Fruit fly (Drosophila melanogaster) whole organism, embryonic: ENCODE measurements around the gene Twdlalpha.

Source experiments
- CG10267 ChIP-seq: fragments of 200-800 bp; sonication (Bioruptor generic); optimal IDR thresholded peaks from 2 replicates; lab custom pipeline; 2018; ENCODE audit warnings: missing biosample characterization, mild to moderate bottlenecking, missing genetic modification characterization, moderate library complexity
- CG11093 ChIP-seq: fragments of 200-800 bp; sonication (Bioruptor generic); IDR thresholded peaks from 3 replicates; pipeline ENCODE4 v1.3.6; 2022; ENCODE audit warnings: missing biosample characterization, missing genetic modification characterization
- CG11398 ChIP-seq: fragments of 200-800 bp; sonication (Bioruptor generic); optimal IDR thresholded peaks from 2 replicates; lab custom pipeline; 2016; ENCODE audit warnings: missing biosample characterization, missing genetic modification characterization
- CG11723 ChIP-seq: fragments of 200-800 bp; sonication (Bioruptor generic); optimal IDR thresholded peaks from 2 replicates; lab custom pipeline; 2017; ENCODE audit warnings: missing biosample characterization, mild to moderate bottlenecking, missing genetic modification characterization
- CG12942 ChIP-seq: fragments of 200-800 bp; sonication (Bioruptor generic); optimal IDR thresholded peaks from 3 replicates; lab custom pipeline; 2016; ENCODE audit warnings: missing biosample characterization, missing genetic modification characterization
- CG15514 ChIP-seq: fragments of 200-800 bp; sonication (Bioruptor generic); optimal IDR thresholded peaks from 3 replicates; lab custom pipeline; 2017; ENCODE audit warnings: missing biosample characterization, missing genetic modification characterization, mild to moderate bottlenecking, moderate library complexity, missing genetic modification reagents
- CG1647 ChIP-seq: fragments of 200-800 bp; sonication (Bioruptor generic); optimal IDR thresholded peaks from 3 replicates; lab custom pipeline; 2016; ENCODE audit warnings: missing biosample characterization, missing genetic modification characterization
- CG17829 ChIP-seq: fragments of 200-800 bp; optimal IDR thresholded peaks from 2 replicates; lab custom pipeline; 2019; ENCODE audit warnings: missing biosample characterization, mild to moderate bottlenecking, missing genetic modification characterization, moderate library complexity
- CG1792 ChIP-seq: fragments of 200-800 bp; sonication (Bioruptor generic); optimal IDR thresholded peaks from 2 replicates; lab custom pipeline; 2016; ENCODE audit warnings: missing biosample characterization, missing genetic modification characterization
- CG18599 ChIP-seq: fragments of 200-800 bp; sonication (Bioruptor generic); optimal IDR thresholded peaks from 3 replicates; lab custom pipeline; 2017; ENCODE audit warnings: missing biosample characterization, missing genetic modification characterization, mild to moderate bottlenecking, moderate library complexity, missing genetic modification reagents
- CG2120 ChIP-seq: fragments of 200-800 bp; sonication (Bioruptor generic); optimal IDR thresholded peaks from 3 replicates; lab custom pipeline; 2016; ENCODE audit warnings: missing biosample characterization, missing genetic modification characterization
- CG30020 ChIP-seq: fragments of 200-800 bp; optimal IDR thresholded peaks from 2 replicates; lab custom pipeline; 2019; ENCODE audit warnings: missing biosample characterization, mild to moderate bottlenecking, missing genetic modification characterization, moderate library complexity
- CG34422 ChIP-seq: fragments of 200-800 bp; sonication (Bioruptor generic); IDR thresholded peaks from 3 replicates; pipeline ENCODE4 v1.3.6; 2022; ENCODE audit warnings: missing biosample characterization, missing genetic modification characterization
- CG3995 ChIP-seq: fragments of 200-800 bp; sonication (Bioruptor generic); optimal IDR thresholded peaks from 3 replicates; lab custom pipeline; 2016; ENCODE audit warnings: missing biosample characterization, missing genetic modification characterization
- CG42726 ChIP-seq: fragments of 200-800 bp; sonication (Bioruptor generic); IDR thresholded peaks from 2 replicates; pipeline ENCODE4 v1.3.6; 2022; ENCODE audit warnings: missing biosample characterization, missing genetic modification characterization; ENCODE audit not compliant: partially characterized antibody
- CG5953 ChIP-seq: fragments of 200-800 bp; sonication (Bioruptor generic); IDR thresholded peaks from 2 replicates; pipeline ENCODE4 v1.3.6; 2022; ENCODE audit warnings: missing biosample characterization, missing genetic modification characterization
- CG6765 ChIP-seq: fragments of 200-800 bp; sonication (Bioruptor generic); optimal IDR thresholded peaks from 3 replicates; lab custom pipeline; 2017; ENCODE audit warnings: missing biosample characterization, mild to moderate bottlenecking, missing genetic modification characterization
- CG6791 ChIP-seq: fragments of 200-800 bp; sonication (Bioruptor generic); IDR thresholded peaks from 3 replicates; pipeline ENCODE4 v1.3.6; 2022; ENCODE audit warnings: missing biosample characterization, missing genetic modification characterization; ENCODE audit not compliant: partially characterized antibody
- CG9876 ChIP-seq: fragments of 200-800 bp; sonication (Bioruptor generic); optimal IDR thresholded peaks from 2 replicates; lab custom pipeline; 2016; ENCODE audit warnings: missing biosample characterization, missing genetic modification characterization
- Deaf1 ChIP-seq: fragments of 200-800 bp; optimal IDR thresholded peaks from 3 replicates; lab custom pipeline; 2019; ENCODE audit warnings: missing biosample characterization, mild to moderate bottlenecking, missing genetic modification characterization, moderate library complexity
- Drgx ChIP-seq: fragments of 200-800 bp; sonication (Bioruptor generic); IDR thresholded peaks from 2 replicates; pipeline ENCODE4 v1.3.6; 2022; ENCODE audit warnings: missing biosample characterization, missing genetic modification characterization
- E2f2 ChIP-seq: fragments of 200-800 bp; sonication (Bioruptor generic); IDR thresholded peaks from 2 replicates; pipeline ENCODE4 v1.3.6; 2022; ENCODE audit warnings: missing biosample characterization, missing genetic modification characterization
- Fer2 ChIP-seq: fragments of 200-800 bp; sonication (Bioruptor generic); optimal IDR thresholded peaks from 2 replicates; lab custom pipeline; 2018; ENCODE audit warnings: missing biosample characterization, mild to moderate bottlenecking, missing genetic modification characterization, moderate library complexity
- H15 ChIP-seq: fragments of 200-800 bp; sonication (Bioruptor generic); IDR thresholded peaks from 3 replicates; pipeline ENCODE4 v1.3.6; 2022; ENCODE audit warnings: missing biosample characterization, missing genetic modification characterization
- Hand ChIP-seq: fragments of 200-800 bp; sonication (Bioruptor generic); optimal IDR thresholded peaks from 2 replicates; lab custom pipeline; 2017; ENCODE audit warnings: mild to moderate bottlenecking, missing biosample characterization, missing genetic modification reagents, missing genetic modification characterization
- Hmx ChIP-seq: fragments of 200-800 bp; sonication (Bioruptor generic); optimal IDR thresholded peaks from 2 replicates; lab custom pipeline; 2016; ENCODE audit warnings: missing biosample characterization, missing genetic modification characterization
- MESR4 ChIP-seq: fragments of 200-800 bp; sonication (Bioruptor generic); optimal IDR thresholded peaks from 2 replicates; lab custom pipeline; 2018; ENCODE audit warnings: missing biosample characterization, mild to moderate bottlenecking, missing genetic modification characterization, moderate library complexity
- Mrtf ChIP-seq: fragments of 200-800 bp; sonication (Bioruptor generic); IDR thresholded peaks from 3 replicates; pipeline ENCODE4 v1.3.6; 2022; ENCODE audit warnings: missing biosample characterization, missing genetic modification characterization
- Myb ChIP-seq: fragments of 200-800 bp; sonication (Bioruptor generic); optimal IDR thresholded peaks from 2 replicates; lab custom pipeline; 2016; ENCODE audit warnings: missing biosample characterization, missing genetic modification characterization
- NfI ChIP-seq: fragments of 200-800 bp; sonication (Bioruptor generic); optimal IDR thresholded peaks from 3 replicates; lab custom pipeline; 2018; ENCODE audit warnings: missing biosample characterization, mild to moderate bottlenecking, missing genetic modification characterization, moderate library complexity
- Scr ChIP-seq: fragments of 200-800 bp; sonication (Bioruptor generic); IDR thresholded peaks from 2 replicates; pipeline ENCODE4 v1.3.6; 2022; ENCODE audit warnings: missing biosample characterization, missing genetic modification characterization; ENCODE audit not compliant: partially characterized antibody
- ara ChIP-seq: fragments of 200-800 bp; sonication (Bioruptor generic); IDR thresholded peaks from 2 replicates; pipeline ENCODE4 v1.3.6; 2022; ENCODE audit warnings: missing biosample characterization, missing genetic modification characterization
- ash1 ChIP-seq: fragments of 200-800 bp; sonication (Bioruptor generic); optimal IDR thresholded peaks from 2 replicates; lab custom pipeline; 2018; ENCODE audit warnings: missing biosample characterization, mild to moderate bottlenecking, missing genetic modification characterization
- bbx ChIP-seq: fragments of 200-800 bp; sonication (Bioruptor generic); IDR thresholded peaks from 2 replicates; pipeline ENCODE4 v1.3.6; 2022; ENCODE audit warnings: missing biosample characterization, missing genetic modification characterization; ENCODE audit not compliant: partially characterized antibody
- chm ChIP-seq: fragments of 200-800 bp; sonication (Bioruptor generic); IDR thresholded peaks from 2 replicates; pipeline ENCODE4 v1.3.6; 2022; ENCODE audit warnings: missing biosample characterization, missing genetic modification characterization
- fd3F ChIP-seq: fragments of 200-800 bp; sonication (Bioruptor generic); optimal IDR thresholded peaks from 2 replicates; lab custom pipeline; 2018; ENCODE audit warnings: missing biosample characterization, mild to moderate bottlenecking, missing genetic modification characterization, moderate library complexity
- fd96Cb ChIP-seq: fragments of 200-800 bp; sonication (Bioruptor generic); optimal IDR thresholded peaks from 2 replicates; lab custom pipeline; 2018; ENCODE audit warnings: missing biosample characterization, mild to moderate bottlenecking, missing genetic modification characterization, moderate library complexity
- ftz-f1 ChIP-seq: fragments of 200-800 bp; sonication (Bioruptor generic); optimal IDR thresholded peaks from 2 replicates; lab custom pipeline; 2016; ENCODE audit warnings: missing biosample characterization, missing genetic modification characterization
- gfzf ChIP-seq: fragments of 200-800 bp; sonication (Bioruptor generic); optimal IDR thresholded peaks from 2 replicates; lab custom pipeline; 2016; ENCODE audit warnings: missing biosample characterization, mild to moderate bottlenecking, missing genetic modification characterization, moderate library complexity
- grau ChIP-seq: fragments of 200-800 bp; optimal IDR thresholded peaks from 3 replicates; lab custom pipeline; 2019; ENCODE audit warnings: missing biosample characterization, mild to moderate bottlenecking, missing genetic modification characterization, moderate library complexity
- jigr1 ChIP-seq: fragments of 200-800 bp; sonication (Bioruptor generic); IDR thresholded peaks from 3 replicates; pipeline ENCODE4 v1.3.6; 2022; ENCODE audit warnings: missing biosample characterization, missing genetic modification characterization
- lilli ChIP-seq: fragments of 200-800 bp; sonication (Bioruptor generic); optimal IDR thresholded peaks from 3 replicates; lab custom pipeline; 2016; ENCODE audit warnings: missing biosample characterization, missing genetic modification characterization
- mld ChIP-seq: fragments of 200-800 bp; sonication (Bioruptor generic); IDR thresholded peaks from 3 replicates; pipeline ENCODE4 v1.3.6; 2022; ENCODE audit warnings: missing biosample characterization, missing genetic modification characterization; ENCODE audit not compliant: partially characterized antibody
- pita ChIP-seq: fragments of 200-800 bp; sonication (Bioruptor generic); optimal IDR thresholded peaks from 2 replicates; lab custom pipeline; 2017; ENCODE audit warnings: missing biosample characterization, mild to moderate bottlenecking, missing genetic modification characterization
- slou ChIP-seq: fragments of 200-800 bp; sonication (Bioruptor generic); optimal IDR thresholded peaks from 3 replicates; lab custom pipeline; 2016; ENCODE audit warnings: missing biosample characterization, missing genetic modification characterization
- trem ChIP-seq: fragments of 200-800 bp; optimal IDR thresholded peaks from 3 replicates; lab custom pipeline; 2019; ENCODE audit warnings: missing biosample characterization, mild to moderate bottlenecking, missing genetic modification characterization, moderate library complexity
- trh ChIP-seq: fragments of 200-800 bp; sonication (Bioruptor generic); optimal IDR thresholded peaks from 2 replicates; lab custom pipeline; 2016; ENCODE audit warnings: missing biosample characterization, missing genetic modification characterization
- tx ChIP-seq: fragments of 200-800 bp; sonication (Bioruptor generic); optimal IDR thresholded peaks from 2 replicates; lab custom pipeline; 2016; ENCODE audit warnings: missing biosample characterization, missing genetic modification characterization
- z ChIP-seq: fragments of 200-800 bp; sonication (Bioruptor generic); IDR thresholded peaks from 3 replicates; pipeline ENCODE4 v1.3.6; 2022; ENCODE audit warnings: missing biosample characterization, missing genetic modification characterization
- zen ChIP-seq: fragments of 200-800 bp; sonication (Bioruptor generic); optimal IDR thresholded peaks from 3 replicates; lab custom pipeline; 2018; ENCODE audit warnings: missing biosample characterization, mild to moderate bottlenecking, missing genetic modification characterization, moderate library complexity

Gene Twdlalpha

DNA sequence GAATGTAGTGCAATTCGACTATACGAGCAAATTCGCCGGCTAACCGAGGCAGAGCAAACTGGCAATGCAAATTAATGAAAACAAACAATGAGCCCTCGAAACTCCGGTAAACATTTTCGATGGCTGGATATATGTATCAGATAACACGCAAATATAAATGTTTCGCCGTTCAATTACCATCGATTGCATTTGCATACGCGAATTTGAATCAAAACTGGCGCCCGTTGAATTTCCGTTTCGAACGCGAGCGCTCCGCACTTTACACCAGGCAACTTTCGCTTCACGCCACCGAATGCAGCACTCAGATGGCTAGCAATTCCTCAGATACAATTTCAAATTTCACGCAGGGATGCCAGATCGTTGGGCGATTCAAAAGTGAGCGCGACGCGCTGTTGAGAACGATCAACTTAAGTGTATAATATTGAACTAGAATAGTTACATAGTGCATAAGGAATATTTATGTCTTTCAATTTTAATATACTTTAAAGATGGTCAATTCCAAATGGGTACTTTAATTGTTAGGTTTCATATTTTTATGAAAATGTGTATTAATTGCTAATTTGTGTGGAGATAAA is 40.6 kb downstream of the Twdlalpha start, which contains the start of gene if:
Gene if, minus strand, starts transcription at position 294 of the 575 bp plus-strand sequence.
- no peak for TF ChIP-seq gfzf (GFP tag; lab: Kevin White, UChicago)
- TF ChIP-seq Drgx (GFP tag; lab: Robert Waterston, UW) = no peak
- no peak for TF ChIP-seq Fer2 (tag; lab: Kevin White, UChicago)
- TF ChIP-seq ara (GFP tag; lab: Robert Waterston, UW) = no peak
- no peak for TF ChIP-seq CG9876 (GFP tag; lab: Kevin White, UChicago)
- TF ChIP-seq NfI (GFP tag; lab: Kevin White, UChicago) = no peak
- TF ChIP-seq CG10267 (tag; lab: Kevin White, UChicago) = no peak
- TF ChIP-seq Mrtf (GFP tag; lab: Robert Waterston, UW) = no peak
- no peak for TF ChIP-seq jigr1 (GFP tag; lab: Robert Waterston, UW)
- no peak for TF ChIP-seq H15 (GFP tag; lab: Robert Waterston, UW)
- TF ChIP-seq Hand (GFP tag; lab: Kevin White, UChicago) = no peak
- TF ChIP-seq MESR4 = no peak
- TF ChIP-seq Myb = peak; percentile 39
- peak; percentile 87 for TF ChIP-seq E2f2 (GFP tag; lab: Robert Waterston, UW)
- TF ChIP-seq CG3995 (GFP tag; lab: Kevin White, UChicago) = no peak
- no peak for TF ChIP-seq CG2120
- no peak for TF ChIP-seq mld (GFP tag; lab: Robert Waterston, UW)
- TF ChIP-seq chm (GFP tag; lab: Robert Waterston, UW) = peak; percentile 60
- TF ChIP-seq grau = no peak
- peak; percentile 31; the same call in 1 of the 2 replicates for TF ChIP-seq bbx (GFP tag; lab: Robert Waterston, UW)
- TF ChIP-seq Deaf1 (tag; lab: Kevin White, UChicago) = no peak
- TF ChIP-seq CG11093 (GFP tag; lab: Robert Waterston, UW) = no peak
- no peak for TF ChIP-seq pita
- no peak for TF ChIP-seq CG6765
- no peak for TF ChIP-seq CG11398 (GFP tag; lab: Kevin White, UChicago)
- no peak for TF ChIP-seq zen
- TF ChIP-seq CG6791 (GFP tag; lab: Robert Waterston, UW) = 0 out of 3 replicates have a peak, but pooled peaks have one; percentile 7
- TF ChIP-seq CG1647 (GFP tag; lab: Kevin White, UChicago) = no peak
- TF ChIP-seq fd3F (GFP tag; lab: Kevin White, UChicago) = no peak
- TF ChIP-seq Hmx (GFP tag; lab: Kevin White, UChicago) = no peak
- TF ChIP-seq ftz-f1 = no peak
- TF ChIP-seq ash1 = no peak
- no peak for TF ChIP-seq lilli (GFP tag; lab: Kevin White, UChicago)
- no peak for TF ChIP-seq CG34422 (GFP tag; lab: Robert Waterston, UW)
- 0 out of 3 replicates have a peak, but pooled peaks have one; percentile 42 for TF ChIP-seq z (GFP tag; lab: Robert Waterston, UW)
- TF ChIP-seq CG15514 (GFP tag; lab: Kevin White, UChicago) = no peak
- TF ChIP-seq trh (GFP tag; lab: Kevin White, UChicago) = no peak
- TF ChIP-seq CG18599 (GFP tag; lab: Kevin White, UChicago) = no peak
- no peak for TF ChIP-seq slou (GFP tag; lab: Kevin White, UChicago)
- no peak for TF ChIP-seq trem
- TF ChIP-seq CG1792 (GFP tag; lab: Kevin White, UChicago) = no peak
- no peak for TF ChIP-seq CG5953 (GFP tag; lab: Robert Waterston, UW)
- no peak for TF ChIP-seq fd96Cb (tag; lab: Kevin White, UChicago)
- no peak for TF ChIP-seq Scr (GFP tag; lab: Robert Waterston, UW)
- TF ChIP-seq CG12942 = no peak
- no peak for TF ChIP-seq CG17829
- TF ChIP-seq CG11723 (GFP tag; lab: Kevin White, UChicago) = no peak
- TF ChIP-seq tx (GFP tag; lab: Kevin White, UChicago) = no peak
- TF ChIP-seq CG30020 (tag; lab: Kevin White, UChicago) = no peak
- 0 out of 2 replicates have a peak, but pooled peaks have one; percentile 25 for TF ChIP-seq CG42726 (GFP tag; lab: Robert Waterston, UW)
